Worm (Caenorhabditis elegans) whole organism, young adult: ENCODE results near the gene ngn-1.

Source experiments
- aptf-3 ChIP-seq: fragments of 200-800 bp; sonication (Bioruptor generic); IDR thresholded peaks from 2 replicates; pipeline ENCODE4 v1.3.6; 2022; ENCODE audit warnings: missing genetic modification characterization, missing compliant biosample characterization
- ceh-27 ChIP-seq: fragments of 200-800 bp; sonication (Bioruptor generic); optimal IDR thresholded peaks from 2 replicates; lab custom pipeline; 2018; ENCODE audit warnings: mild to moderate bottlenecking, missing genetic modification characterization, moderate library complexity, missing compliant biosample characterization
- somi-1 ChIP-seq: fragments of 200-800 bp; sonication (Bioruptor generic); optimal IDR thresholded peaks from 2 replicates; lab custom pipeline; 2018; ENCODE audit warnings: mild to moderate bottlenecking, missing genetic modification characterization, missing compliant biosample characterization
- unc-62 ChIP-seq: fragments of 150-350 bp; optimal IDR thresholded peaks from 2 replicates; lab custom pipeline; 2014; ENCODE audit warnings: missing biosample characterization, missing genetic modification reagents, missing genetic modification characterization

ce11 chrIV:2602862-2603189 lies 25.2 kb downstream of the ngn-1 start:
- TF ChIP-seq aptf-3 (GFP tag; lab: Robert Waterston, UW) (no peak), somi-1 (GFP tag; lab: Kevin White, UChicago) (no peak), unc-62 (GFP tag; lab: Kevin White, UChicago) (no peak), ceh-27 (GFP tag; lab: Kevin White, UChicago) (no peak)
